Fruit fly (Drosophila melanogaster): ENCODE data around the gene CG9706.

dm6 chr3L:16782789-16783188 lies at the start of gene CG9706:
- TF ChIP-seq insv (optimal IDR thresholded peaks at IDR 0.05), result no peak
- TF ChIP-seq Sin3A (optimal IDR thresholded peaks at IDR 0.05), result no peak

Data from Kc167 (cell line).